Fruit fly (Drosophila melanogaster) whole organism, larva: ENCODE measurements around the gene CG5897.

Experiments
- noc ChIP-seq: fragments of 200-800 bp; sonication (Bioruptor generic); optimal IDR thresholded peaks from 3 replicates; lab custom pipeline; 2019; ENCODE audit warnings: missing biosample characterization, mild to moderate bottlenecking, missing genetic modification characterization, moderate library complexity

Gene CG5897

DNA sequence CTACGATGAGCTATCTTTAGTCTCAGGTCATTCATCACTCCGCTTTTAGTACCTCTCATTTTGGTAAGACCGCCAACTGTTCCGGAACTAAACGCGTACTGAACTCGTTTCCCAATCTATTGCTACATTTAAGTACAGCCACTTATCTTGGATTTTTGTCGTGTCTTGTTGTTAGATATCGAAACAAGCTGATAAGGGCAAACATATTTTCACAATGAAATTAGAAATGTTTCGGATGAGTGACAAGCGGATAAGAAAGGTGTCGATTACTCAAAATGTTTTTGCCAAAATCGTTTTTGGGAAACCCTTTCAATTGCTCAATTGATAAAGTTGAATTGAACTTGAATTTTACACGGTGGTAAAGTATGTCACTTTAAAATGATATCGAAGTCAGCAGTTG is at the start of gene CG5897:
CG5897 (minus strand) TSS at position 101 of the 400 bp plus-strand sequence.
- no peak for TF ChIP-seq noc (tag; lab: Kevin White, UChicago)

DNA sequence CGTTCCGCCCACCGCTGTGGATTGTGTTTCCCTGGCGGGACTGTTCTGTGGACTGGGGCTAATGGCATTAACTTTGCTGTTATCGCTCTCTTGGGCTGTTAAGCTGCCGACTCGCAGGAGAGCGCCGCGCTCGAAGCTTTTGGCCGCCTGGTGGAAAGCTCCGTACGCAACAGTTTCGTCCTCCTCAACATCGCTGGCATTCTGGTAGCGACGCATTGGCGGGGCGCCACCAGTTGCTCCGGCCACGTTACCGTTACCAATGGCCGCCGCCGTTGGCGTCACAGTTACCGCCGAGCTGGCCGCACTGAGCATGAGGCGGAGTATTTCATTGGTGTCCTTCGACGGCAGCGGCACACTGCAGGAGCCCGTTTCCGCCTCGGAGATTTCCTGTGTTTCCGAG is 48.5 kb upstream of the CG5897 start:
- no peak for TF ChIP-seq noc (tag; lab: Kevin White, UChicago)

- TF ChIP-seq noc (tag; lab: Kevin White, UChicago), result no peak
These were observed 42.8 kb upstream of the CG5897 start for dm6 chr3L:11931619-11932018.

- no peak for TF ChIP-seq noc (tag; lab: Kevin White, UChicago)
These were observed 38.5 kb upstream of the CG5897 start, which contains the start of gene byn for dm6 chr3L:11927287-11927743. Gene byn (plus strand): TSS chr3L:11927693.

DNA sequence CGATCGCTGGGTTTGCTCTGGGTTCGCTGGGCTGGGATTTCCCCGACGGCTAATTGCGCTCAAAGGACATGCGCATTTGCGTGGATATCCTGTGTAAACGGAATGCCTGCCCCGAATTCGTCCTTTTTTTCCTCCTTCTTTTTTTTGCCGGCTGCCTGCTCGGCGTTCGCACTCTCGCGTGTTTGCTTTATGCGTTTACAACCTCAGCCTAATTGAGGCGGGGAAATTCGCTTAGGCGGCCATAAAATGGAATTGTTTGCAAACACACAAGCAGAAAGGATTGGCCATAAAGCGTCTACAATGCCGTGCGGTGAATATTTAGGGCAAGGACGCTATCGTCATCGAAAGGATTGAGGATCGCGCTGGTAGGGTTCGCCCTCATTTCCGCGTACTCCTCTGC is 36.6 kb upstream of the CG5897 start:
- no peak for TF ChIP-seq noc (tag; lab: Kevin White, UChicago)

dm6 chr3L:11924657-11925056 is 35.8 kb upstream of the CG5897 start, which contains the start of gene SdhAL:
Gene SdhAL (minus strand): TSS chr3L:11924757.
- no peak for TF ChIP-seq noc (tag; lab: Kevin White, UChicago)

- TF ChIP-seq noc (tag; lab: Kevin White, UChicago), result no peak
These were observed 32.4 kb upstream of the CG5897 start, which contains the start of gene CG11588 for dm6 chr3L:11921213-11921612. Gene CG11588 (plus strand): TSS chr3L:11921513.

dm6 chr3L:11918217-11918616 is 29.4 kb upstream of the CG5897 start:
- TF ChIP-seq noc (tag; lab: Kevin White, UChicago), result no peak

- TF ChIP-seq noc (tag; lab: Kevin White, UChicago), result no peak
These were observed 7.9 kb upstream of the CG5897 start for dm6 chr3L:11896756-11897155.

DNA sequence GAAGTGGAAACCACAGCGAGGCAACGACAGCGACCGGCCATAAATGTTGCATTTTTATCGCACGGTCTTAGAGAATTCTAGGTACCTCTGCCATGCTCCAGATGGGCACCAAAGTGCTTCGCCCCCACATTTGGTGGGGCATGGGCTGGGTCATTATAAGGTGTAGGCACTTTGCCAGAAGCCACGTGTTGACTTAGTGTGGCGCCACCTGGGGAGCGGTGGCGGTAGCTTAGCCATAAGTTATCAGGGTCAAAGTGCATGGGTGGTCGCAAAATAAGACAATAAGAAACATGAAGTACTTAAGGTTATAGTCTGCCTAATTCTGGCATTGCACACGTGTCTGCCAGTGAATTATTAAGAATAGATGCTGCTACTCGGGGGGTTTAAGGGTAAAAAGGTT is 4.0 kb upstream of the CG5897 start:
- TF ChIP-seq noc (tag; lab: Kevin White, UChicago), result no peak

dm6 chr3L:11881084-11881483 is 7.7 kb downstream of the CG5897 start, which contains the start of gene CCDC151:
Gene CCDC151 (plus strand): TSS chr3L:11881384.
- no peak for TF ChIP-seq noc (tag; lab: Kevin White, UChicago)

dm6 chr3L:11878815-11879214 is 10.0 kb downstream of the CG5897 start, which contains the start of gene Sprn:
Gene Sprn (plus strand): TSS chr3L:11879115.
- no peak for TF ChIP-seq noc (tag; lab: Kevin White, UChicago)

DNA sequence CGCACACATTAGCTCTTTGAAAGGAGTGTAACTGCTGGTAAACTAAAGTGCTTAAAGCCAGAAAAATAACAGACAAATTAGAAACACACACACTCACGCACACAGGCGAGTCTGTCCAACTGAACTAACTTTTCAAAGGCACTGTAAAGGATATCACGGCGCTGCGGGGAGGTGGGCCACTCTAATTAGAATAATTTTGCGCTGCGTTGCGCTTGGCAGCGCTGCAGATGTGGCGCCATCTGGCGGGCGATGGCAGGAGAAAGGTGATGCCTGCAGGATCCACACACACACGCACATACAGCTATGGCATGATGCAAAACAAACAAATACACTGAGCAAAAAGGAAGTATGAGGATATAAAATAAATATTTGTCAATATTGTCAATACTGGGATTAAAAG is 12.8 kb downstream of the CG5897 start:
- no peak for TF ChIP-seq noc (tag; lab: Kevin White, UChicago)

DNA sequence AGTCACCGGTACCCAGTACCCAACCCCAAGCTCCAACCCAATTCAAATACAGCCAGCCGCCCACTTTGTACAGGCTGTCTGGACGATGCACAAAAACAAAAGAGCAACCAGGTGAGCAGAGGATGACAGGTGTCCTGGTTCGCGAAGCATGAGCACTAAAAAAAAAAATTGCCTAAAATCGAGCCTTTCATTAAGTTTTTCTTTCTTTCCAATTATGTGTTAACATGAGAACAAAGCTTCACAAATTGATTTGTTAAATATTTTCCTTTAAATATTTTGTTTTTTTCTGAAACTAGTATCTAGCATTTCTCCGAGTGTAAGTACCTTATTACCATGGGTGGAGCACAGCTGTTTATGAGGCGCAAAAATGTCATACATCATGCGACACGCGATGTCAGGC is 14.1 kb downstream of the CG5897 start:
- TF ChIP-seq noc (tag; lab: Kevin White, UChicago), result no peak

dm6 chr3L:11871205-11871604 is 17.6 kb downstream of the CG5897 start, which contains the start of gene CG5906:
Gene CG5906 (minus strand): TSS chr3L:11871305.
- no peak for TF ChIP-seq noc (tag; lab: Kevin White, UChicago)

dm6 chr3L:11869328-11869727 is 19.5 kb downstream of the CG5897 start:
- TF ChIP-seq noc (tag; lab: Kevin White, UChicago), result no peak

- TF ChIP-seq noc (tag; lab: Kevin White, UChicago), result no peak
These were observed 25.2 kb downstream of the CG5897 start for dm6 chr3L:11863587-11863986.

DNA sequence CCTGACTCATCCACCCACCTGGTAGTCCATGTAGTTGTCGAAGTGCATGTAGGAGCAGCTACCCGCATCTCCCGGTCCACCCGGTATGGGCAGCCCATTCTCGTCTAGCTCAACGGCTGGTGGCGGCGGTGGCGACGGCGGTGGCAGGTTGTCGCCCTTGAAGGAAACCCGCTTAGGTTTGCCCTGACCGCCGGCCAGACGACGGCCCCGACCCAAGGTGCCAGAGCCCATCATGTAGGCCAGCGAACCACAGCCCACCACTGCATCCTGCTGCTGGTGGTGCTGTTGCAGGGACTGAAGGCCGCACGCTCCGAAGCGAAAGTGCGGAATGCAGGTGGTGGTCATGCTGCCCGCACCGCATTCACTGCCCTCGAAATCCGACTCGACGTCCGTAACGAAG is 26.5 kb downstream of the CG5897 start:
- no peak for TF ChIP-seq noc (tag; lab: Kevin White, UChicago)
